Worm (Caenorhabditis elegans) whole organism, L1 larva: ENCODE measurements around the gene ssp-36.

Source experiments
- C04F5.9 ChIP-seq: sonication (generic microtip); optimal IDR thresholded peaks from 2 replicates; lab custom pipeline; 2016; ENCODE audit warnings: missing genetic modification characterization, missing compliant biosample characterization
- C34B4.2 ChIP-seq: sonication (generic microtip); optimal IDR thresholded peaks from 2 replicates; lab custom pipeline; 2017; ENCODE audit warnings: mild to moderate bottlenecking, missing genetic modification characterization, missing compliant biosample characterization
- F16B12.6 ChIP-seq: fragments of 150-350 bp; optimal IDR thresholded peaks from 2 replicates; lab custom pipeline; 2014; ENCODE audit warnings: missing biosample characterization, missing genetic modification characterization
- Y116A8C.19 ChIP-seq: sonication (generic microtip); optimal IDR thresholded peaks from 2 replicates; lab custom pipeline; 2016; ENCODE audit warnings: missing compliant biosample characterization, missing genetic modification characterization, borderline replicate concordance
- aha-1 ChIP-seq: fragments of 150-350 bp; optimal IDR thresholded peaks from 2 replicates; lab custom pipeline; 2014; ENCODE audit warnings: missing biosample characterization, missing genetic modification characterization
- ceh-63 ChIP-seq: fragments of 200-800 bp; sonication (Bioruptor generic); optimal IDR thresholded peaks from 2 replicates; lab custom pipeline; 2018; ENCODE audit warnings: mild to moderate bottlenecking, missing genetic modification characterization, missing compliant biosample characterization
- ceh-88 ChIP-seq: fragments of 200-800 bp; sonication (Bioruptor generic); IDR thresholded peaks from 2 replicates; pipeline ENCODE4 v1.3.6; 2022; ENCODE audit warnings: missing genetic modification characterization, missing compliant biosample characterization
- ceh-90 ChIP-seq: sonication (generic microtip); optimal IDR thresholded peaks from 2 replicates; lab custom pipeline; 2016; ENCODE audit warnings: missing genetic modification characterization, missing compliant biosample characterization
- ces-1 ChIP-seq: fragments of 150-350 bp; optimal IDR thresholded peaks from 2 replicates; lab custom pipeline; 2014; ENCODE audit warnings: missing biosample characterization, missing genetic modification reagents, missing genetic modification characterization
- dpl-1 ChIP-seq, 3 experiments: fragments of 150-350 bp in 2 of 3; sonication (generic microtip) in 1 of 3; optimal IDR thresholded peaks; 2 replicates each; lab custom pipeline; 2014 to 2017; ENCODE audit warnings: missing biosample characterization in 3 of 3, missing genetic modification characterization in 3 of 3, missing genetic modification reagents in 3 of 3
- efl-1 ChIP-seq, 4 experiments: fragments of 150-350 bp; optimal IDR thresholded peaks in 3 of 4; peaks in 1 of 4; 1 replicate in 1 of 4; 2 replicates in 3 of 4; lab custom pipeline; 2014; ENCODE audit warnings: missing biosample characterization in 2 of 4, missing genetic modification characterization in 2 of 4, missing genetic modification reagents in 2 of 4
- egl-13 ChIP-seq: sonication (generic microtip); optimal IDR thresholded peaks from 2 replicates; lab custom pipeline; 2016; ENCODE audit warnings: missing genotype, missing genetic modification reagents, missing genetic modification characterization, missing compliant biosample characterization
- egl-27 ChIP-seq, 2 experiments: fragments of 150-350 bp in 1 of 2; sonication (generic microtip); optimal IDR thresholded peaks; 3 replicates each; lab custom pipeline; 2017 to 2018; ENCODE audit warnings: missing biosample characterization in 2 of 2, missing genetic modification characterization in 2 of 2, missing genetic modification reagents in 2 of 2
- elt-3 ChIP-seq, 6 experiments: fragments of 150-350 bp in 1 of 6; sonication (generic microtip); optimal IDR thresholded peaks; 2 replicates each; lab custom pipeline; 2017 to 2018; ENCODE audit warnings: missing biosample characterization in 6 of 6, missing genetic modification characterization in 6 of 6, inconsistent platforms in 1 of 6
- fos-1 ChIP-seq: fragments of 150-350 bp; optimal IDR thresholded peaks from 2 replicates; lab custom pipeline; 2014; ENCODE audit warnings: missing biosample characterization, missing genetic modification characterization
- hlh-17 ChIP-seq: fragments of 200-800 bp; sonication (Bioruptor generic); optimal IDR thresholded peaks from 2 replicates; lab custom pipeline; 2018; ENCODE audit warnings: missing genetic modification characterization, mild to moderate bottlenecking, missing compliant biosample characterization, moderate library complexity, borderline replicate concordance
- hlh-4 ChIP-seq: sonication (generic microtip); optimal IDR thresholded peaks from 2 replicates; lab custom pipeline; 2016; ENCODE audit warnings: mild to moderate bottlenecking, missing genetic modification characterization, missing compliant biosample characterization
- isw-1 ChIP-seq: fragments of 200-800 bp; sonication (Bioruptor generic); IDR thresholded peaks from 2 replicates; pipeline ENCODE4 v1.3.6; 2022; ENCODE audit warnings: missing genetic modification characterization, missing compliant biosample characterization
- jun-1 ChIP-seq: fragments of 150-350 bp; optimal IDR thresholded peaks from 2 replicates; lab custom pipeline; 2014; ENCODE audit warnings: missing biosample characterization, missing genetic modification reagents, missing genetic modification characterization
- lin-15B ChIP-seq: fragments of 150-350 bp; sonication (generic microtip); optimal IDR thresholded peaks from 3 replicates; lab custom pipeline; 2014; ENCODE audit warnings: missing biosample characterization, missing genetic modification characterization
- lin-35 ChIP-seq, 2 experiments: fragments of 150-350 bp; optimal IDR thresholded peaks; 2 replicates each; lab custom pipeline; 2014; ENCODE audit warnings: missing biosample characterization in 2 of 2, missing genetic modification characterization in 2 of 2, missing genetic modification reagents in 2 of 2
- lir-3 ChIP-seq: sonication (generic microtip); optimal IDR thresholded peaks from 2 replicates; lab custom pipeline; 2016; ENCODE audit warnings: mild to moderate bottlenecking, missing genetic modification characterization, moderate library complexity, missing compliant biosample characterization; ENCODE audit not compliant: poor library complexity
- lsy-2 ChIP-seq, 2 experiments: fragments of 150-350 bp; optimal IDR thresholded peaks; 2 replicates each; lab custom pipeline; 2014; ENCODE audit warnings: missing biosample characterization in 2 of 2, missing genetic modification characterization in 2 of 2
- mdl-1 ChIP-seq, 2 experiments: fragments of 150-350 bp; optimal IDR thresholded peaks; 2 replicates each; lab custom pipeline; 2014 to 2017; ENCODE audit warnings: missing biosample characterization in 2 of 2, missing genetic modification characterization in 2 of 2, inconsistent platforms in 1 of 2
- mep-1 ChIP-seq: fragments of 150-350 bp; optimal IDR thresholded peaks from 2 replicates; lab custom pipeline; 2014; ENCODE audit warnings: missing biosample characterization, missing genetic modification characterization
- nhr-12 ChIP-seq: sonication (generic microtip); optimal IDR thresholded peaks from 2 replicates; lab custom pipeline; 2017; ENCODE audit warnings: missing biosample characterization, missing genetic modification characterization
- nhr-19 ChIP-seq: fragments of 200-800 bp; sonication (Bioruptor generic); conservative IDR thresholded peaks from 2 replicates; pipeline ENCODE4 v1.3.6; 2022; ENCODE audit warnings: missing genetic modification characterization, missing compliant biosample characterization
- nhr-20 ChIP-seq: sonication (generic microtip); optimal IDR thresholded peaks from 2 replicates; lab custom pipeline; 2016; ENCODE audit warnings: mild to moderate bottlenecking, missing genetic modification characterization, missing compliant biosample characterization
- nhr-237 ChIP-seq: fragments of 150-350 bp; optimal IDR thresholded peaks from 2 replicates; lab custom pipeline; 2014; ENCODE audit warnings: missing biosample characterization, missing genetic modification characterization
- nhr-47 ChIP-seq: sonication (generic microtip); optimal IDR thresholded peaks from 2 replicates; lab custom pipeline; 2016; ENCODE audit warnings: mild to moderate bottlenecking, missing genetic modification characterization, moderate library complexity, missing compliant biosample characterization
- nhr-71 ChIP-seq: sonication (generic microtip); optimal IDR thresholded peaks from 2 replicates; lab custom pipeline; 2016; ENCODE audit warnings: mild to moderate bottlenecking, missing genetic modification characterization, moderate library complexity, missing compliant biosample characterization
- nhr-76 ChIP-seq: sonication (generic microtip); optimal IDR thresholded peaks from 2 replicates; lab custom pipeline; 2017; ENCODE audit warnings: missing biosample characterization, missing genetic modification characterization
- nhr-85 ChIP-seq: sonication (generic microtip); peaks from one replicate; lab custom pipeline; 2016; ENCODE audit warnings: missing genetic modification characterization, inconsistent platforms, missing compliant biosample characterization
- nhr-90 ChIP-seq: sonication (generic microtip); optimal IDR thresholded peaks from 2 replicates; lab custom pipeline; 2016; ENCODE audit warnings: mild to moderate bottlenecking, missing genetic modification characterization, missing compliant biosample characterization; ENCODE audit not compliant: poor library complexity
- pag-3 ChIP-seq: sonication (generic microtip); optimal IDR thresholded peaks from 2 replicates; lab custom pipeline; 2017; ENCODE audit warnings: missing genetic modification characterization, mild to moderate bottlenecking, missing compliant biosample characterization, antibody characterized with exemption, borderline replicate concordance; ENCODE audit not compliant: insufficient read depth
- pax-3 ChIP-seq: fragments of 200-800 bp; sonication (Bioruptor generic); optimal IDR thresholded peaks from 2 replicates; lab custom pipeline; 2018; ENCODE audit warnings: mild to moderate bottlenecking, missing genetic modification characterization, moderate library complexity, missing compliant biosample characterization
- pqm-1 ChIP-seq: sonication (generic microtip); optimal IDR thresholded peaks from 3 replicates; lab custom pipeline; 2017; ENCODE audit warnings: missing biosample characterization, missing genetic modification characterization
- skn-1 ChIP-seq: fragments of 150-350 bp; optimal IDR thresholded peaks from 2 replicates; lab custom pipeline; 2014; ENCODE audit warnings: missing biosample characterization, missing genetic modification characterization
- snu-23 ChIP-seq: sonication (generic microtip); optimal IDR thresholded peaks from 2 replicates; lab custom pipeline; 2016; ENCODE audit warnings: missing genetic modification characterization, missing compliant biosample characterization
- sox-4 ChIP-seq: sonication (generic microtip); optimal IDR thresholded peaks from 2 replicates; lab custom pipeline; 2016; ENCODE audit warnings: missing genetic modification characterization, missing compliant biosample characterization
- swsn-7 ChIP-seq: sonication (generic microtip); optimal IDR thresholded peaks from 2 replicates; lab custom pipeline; 2016; ENCODE audit warnings: missing genetic modification characterization, missing compliant biosample characterization
- tbx-2 ChIP-seq: sonication (generic microtip); optimal IDR thresholded peaks from 2 replicates; lab custom pipeline; 2016; ENCODE audit warnings: missing genetic modification characterization, missing compliant biosample characterization
- unc-62 ChIP-seq: fragments of 150-350 bp; optimal IDR thresholded peaks from 2 replicates; lab custom pipeline; 2014; ENCODE audit warnings: missing biosample characterization, missing genetic modification reagents, missing genetic modification characterization
- vab-15 ChIP-seq: sonication (generic microtip); optimal IDR thresholded peaks from 2 replicates; lab custom pipeline; 2017; ENCODE audit warnings: missing genotype, mild to moderate bottlenecking, missing genetic modification characterization, missing compliant biosample characterization
- xbp-1 ChIP-seq: sonication (generic microtip); optimal IDR thresholded peaks from 2 replicates; lab custom pipeline; 2016; ENCODE audit warnings: missing genetic modification characterization, missing compliant biosample characterization
- zip-4 ChIP-seq: fragments of 200-800 bp; sonication (Bioruptor generic); optimal IDR thresholded peaks from 2 replicates; lab custom pipeline; 2018; ENCODE audit warnings: mild to moderate bottlenecking, missing genetic modification characterization, moderate library complexity, missing compliant biosample characterization
- ztf-11 ChIP-seq, 2 experiments: sonication (generic microtip); optimal IDR thresholded peaks; 2 replicates each; lab custom pipeline; 2016 to 2017; ENCODE audit warnings: missing genetic modification characterization in 2 of 2, missing biosample characterization in 1 of 2, missing compliant biosample characterization in 1 of 2
- ztf-4 ChIP-seq: fragments of 150-350 bp; optimal IDR thresholded peaks from 2 replicates; lab custom pipeline; 2014; ENCODE audit warnings: missing biosample characterization, missing genetic modification characterization

The ssp-36 gene

ce11 chrIV:9757425-9757740, 8.8 kb downstream of the ssp-36 start, which contains the start of gene nhr-97:
Gene nhr-97 (plus strand): TSS chrIV:9757641.
- TF ChIP-seq ztf-4 (tag; lab: Kevin White, UChicago), result no peak
- TF ChIP-seq egl-27 (tag; optimal IDR thresholded peaks at IDR 0.05; lab: Kevin White, UChicago), result no peak
- TF ChIP-seq jun-1, result no peak
- no peak for TF ChIP-seq tbx-2 (tag; lab: Kevin White, UChicago)
- TF ChIP-seq hlh-17 (GFP tag; lab: Kevin White, UChicago), result no peak
- TF ChIP-seq ztf-11 (tag; optimal IDR thresholded peaks at IDR 0.05; lab: Kevin White, UChicago), result no peak
- no peak for TF ChIP-seq mep-1 (tag; lab: Kevin White, UChicago)
- no peak for TF ChIP-seq lin-35 (GFP tag; optimal IDR thresholded peaks at IDR 0.05; lab: Kevin White, UChicago)
- no peak for TF ChIP-seq vab-15 (tag; lab: Kevin White, UChicago)
- TF ChIP-seq aha-1 (tag; lab: Kevin White, UChicago), result no peak
- TF ChIP-seq zip-4 (GFP tag; lab: Kevin White, UChicago), result no peak
- TF ChIP-seq ces-1 (GFP tag; lab: Kevin White, UChicago), result no peak
- no peak for TF ChIP-seq sox-4
- TF ChIP-seq pag-3, result no peak
- TF ChIP-seq nhr-76 (tag; lab: Kevin White, UChicago), result no peak
- TF ChIP-seq mdl-1 (tag; optimal IDR thresholded peaks at IDR 0.05; lab: Kevin White, UChicago), result no peak
- no peak for TF ChIP-seq nhr-90 (tag; lab: Kevin White, UChicago)
- TF ChIP-seq dpl-1 (GFP tag; optimal IDR thresholded peaks at IDR 0.05; lab: Kevin White, UChicago), result no peak
- TF ChIP-seq swsn-7, result no peak
- TF ChIP-seq efl-1 (optimal IDR thresholded peaks at IDR 0.05; lab: Kevin White, UChicago), result no peak
- no peak for TF ChIP-seq efl-1 (GFP tag; optimal IDR thresholded peaks at IDR 0.05 in 1 of 2; lab: Kevin White, UChicago)

ce11 chrIV:9756647-9757424, 9.3 kb downstream of the ssp-36 start:
- TF ChIP-seq nhr-76 (tag; lab: Kevin White, UChicago) (no peak), mdl-1 (tag; optimal IDR thresholded peaks at IDR 0.05; lab: Kevin White, UChicago) (peak in 1 of 2 experiments; percentile 19), xbp-1 (tag; lab: Kevin White, UChicago) (peak; percentile 21), tbx-2 (tag; lab: Kevin White, UChicago) (peak; percentile 58), snu-23 (GFP tag; lab: Kevin White, UChicago) (peak; percentile 76), vab-15 (tag; lab: Kevin White, UChicago) (no peak), fos-1 (no peak), unc-62 (GFP tag; lab: Kevin White, UChicago) (no peak), C34B4.2 (no peak), pqm-1 (tag; lab: Kevin White, UChicago) (no peak), ceh-63 (GFP tag; lab: Kevin White, UChicago) (no peak), egl-13 (tag; lab: Kevin White, UChicago) (no peak), hlh-4 (no peak), lsy-2 (tag; optimal IDR thresholded peaks at IDR 0.05; lab: Kevin White, UChicago) (peak; percentile 29 to 57), lir-3 (tag; lab: Kevin White, UChicago) (no peak), nhr-71 (tag; lab: Kevin White, UChicago) (peak; percentile 61), jun-1 (no peak), skn-1 (tag; lab: Kevin White, UChicago) (no peak), nhr-85 (tag; lab: Kevin White, UChicago) (peak; percentile 90), ces-1 (GFP tag; lab: Kevin White, UChicago) (no peak), C04F5.9 (tag; lab: Kevin White, UChicago) (no peak), nhr-47 (peak; percentile 9), ceh-90 (tag; lab: Kevin White, UChicago) (no peak), nhr-12 (tag; lab: Kevin White, UChicago) (no peak), pax-3 (no peak), hlh-17 (GFP tag; lab: Kevin White, UChicago) (no peak), egl-27 (tag; optimal IDR thresholded peaks at IDR 0.05; lab: Kevin White, UChicago) (no peak), nhr-20 (peak; percentile 84), F16B12.6 (tag; lab: Kevin White, UChicago) (no peak), isw-1 (GFP tag; lab: Robert Waterston, UW) (no peak), nhr-19 (GFP tag; lab: Robert Waterston, UW) (peak; percentile 28), Y116A8C.19 (tag; lab: Kevin White, UChicago) (no peak), nhr-237 (no peak), lin-15B (tag; lab: Kevin White, UChicago) (no peak), pag-3 (no peak), elt-3 (tag; optimal IDR thresholded peaks at IDR 0.05; lab: Kevin White, UChicago) (peak in 2 of 6 experiments; percentile 78 to 85), ceh-88 (GFP tag; lab: Robert Waterston, UW) (no peak)
